Fruit fly (Drosophila melanogaster): ENCODE results near the gene PolD3.

The PolD3 gene

dm6 chr2L:15249682-15250081, 6.4 kb downstream of the PolD3 start:
- TF ChIP-seq CG8478 (optimal IDR thresholded peaks at IDR 0.05) = no peak

- no peak for TF ChIP-seq CG8478 (optimal IDR thresholded peaks at IDR 0.05)
- no peak for TF ChIP-seq CTCF (optimal IDR thresholded peaks at IDR 0.05)
Measured at dm6 chr2L:15249006-15249513, 7.0 kb downstream of the PolD3 start.

- TF ChIP-seq CG8478 (optimal IDR thresholded peaks at IDR 0.05) = no peak
- TF ChIP-seq CTCF (optimal IDR thresholded peaks at IDR 0.05) = no peak
Measured at dm6 chr2L:15248163-15249005, 7.7 kb downstream of the PolD3 start, which contains the start of gene dao. TSS of gene dao (plus strand) at chr2L:15248879.

dm6 chr2L:15247614-15248013, 8.5 kb downstream of the PolD3 start, which contains the start of gene ZnT35C:
TSS of gene ZnT35C (minus strand) at chr2L:15247714.
- TF ChIP-seq CTCF (optimal IDR thresholded peaks at IDR 0.05) = no peak

- TF ChIP-seq CTCF (optimal IDR thresholded peaks at IDR 0.05) (no peak), CG8478 (optimal IDR thresholded peaks at IDR 0.05) (no peak)
Measured at dm6 chr2L:15244708-15245107, 11.4 kb downstream of the PolD3 start.

- no peak for TF ChIP-seq CG8478 (optimal IDR thresholded peaks at IDR 0.05)
- no peak for TF ChIP-seq CTCF (optimal IDR thresholded peaks at IDR 0.05)
Measured at dm6 chr2L:15243413-15243812, 12.7 kb downstream of the PolD3 start.

dm6 chr2L:15214922-15215321, 41.2 kb downstream of the PolD3 start, which contains the start of gene CG43230:
TSS of gene CG43230 (plus strand) at chr2L:15215222.
- TF ChIP-seq CTCF (optimal IDR thresholded peaks at IDR 0.05) (no peak), CG8478 (optimal IDR thresholded peaks at IDR 0.05) (no peak)

- TF ChIP-seq CG8478 (optimal IDR thresholded peaks at IDR 0.05) (no peak), CTCF (optimal IDR thresholded peaks at IDR 0.05) (no peak)
Measured at dm6 chr2L:15211489-15211888, 44.6 kb downstream of the PolD3 start.

Measured in S2 (cell line).